Worm (Caenorhabditis elegans) whole organism, midembryonic: ENCODE data around the gene R05A10.8.

Source experiments
- T22C8.4 ChIP-seq: fragments of 200-800 bp; sonication (Bioruptor generic); IDR thresholded peaks from 2 replicates; pipeline ENCODE4 v1.3.6; 2022; ENCODE audit warnings: missing genetic modification characterization, missing compliant biosample characterization
- cog-1 ChIP-seq: sonication (generic microtip); optimal IDR thresholded peaks from 2 replicates; lab custom pipeline; 2016; ENCODE audit warnings: missing genetic modification characterization, missing compliant biosample characterization
- flt-1 ChIP-seq: fragments of 200-800 bp; sonication (Bioruptor generic); IDR thresholded peaks from 2 replicates; pipeline ENCODE4 v1.3.6; 2022; ENCODE audit warnings: missing genetic modification characterization, missing compliant biosample characterization
- klf-2 ChIP-seq: fragments of 200-800 bp; sonication (Bioruptor generic); conservative IDR thresholded peaks from 2 replicates; pipeline ENCODE4 v1.3.6; 2022; ENCODE audit warnings: missing genetic modification reagents, missing genetic modification characterization, missing compliant biosample characterization
- med-1 ChIP-seq: sonication (generic microtip); optimal IDR thresholded peaks from 2 replicates; lab custom pipeline; 2017; ENCODE audit warnings: missing genetic modification characterization, mild to moderate bottlenecking, missing compliant biosample characterization, antibody characterized with exemption, missing genetic modification reagents; ENCODE audit not compliant: insufficient read depth
- ref-1 ChIP-seq: fragments of 200-800 bp; sonication (Bioruptor generic); conservative IDR thresholded peaks from 2 replicates; pipeline ENCODE4 v1.3.6; 2022; ENCODE audit warnings: missing genetic modification reagents, missing genetic modification characterization, missing compliant biosample characterization
- tab-1 ChIP-seq: fragments of 200-800 bp; sonication (Bioruptor generic); IDR thresholded peaks from 2 replicates; pipeline ENCODE4 v1.3.6; 2022; ENCODE audit warnings: missing genetic modification characterization, missing compliant biosample characterization
- ztf-23 ChIP-seq: fragments of 200-800 bp; sonication (Bioruptor generic); IDR thresholded peaks from 2 replicates; pipeline ENCODE4 v1.3.6; 2022; ENCODE audit warnings: missing genetic modification reagents, missing genetic modification characterization, missing compliant biosample characterization
- ztf-29 ChIP-seq: fragments of 200-800 bp; sonication (Bioruptor generic); IDR thresholded peaks from 2 replicates; pipeline ENCODE4 v1.3.6; 2022; ENCODE audit warnings: missing genetic modification reagents, missing genetic modification characterization, missing compliant biosample characterization

R05A10.8 gene

DNA sequence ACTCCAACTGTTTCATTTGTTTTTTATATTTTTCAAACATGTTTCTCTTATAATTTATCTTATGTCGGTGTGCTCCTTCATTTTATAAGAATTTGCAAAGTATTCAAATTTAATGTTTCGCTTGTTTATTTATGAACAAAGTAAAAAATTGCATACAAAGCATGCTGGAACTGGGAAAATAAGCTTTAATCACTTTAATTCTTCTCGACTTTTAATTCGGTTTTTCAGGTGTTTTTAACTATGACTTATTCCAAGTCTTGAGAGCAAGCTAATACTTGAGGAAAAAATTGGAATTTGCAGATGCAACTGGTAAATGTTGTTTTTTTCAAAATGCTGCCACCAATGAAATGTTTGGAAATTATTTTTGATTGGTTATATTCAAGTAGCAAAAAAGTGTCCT, 26.2 kb downstream of the R05A10.8 start, which contains the start of gene srz-59:
TSS of gene srz-59 (plus strand) at position 301 of the 400 bp plus-strand sequence.
- TF ChIP-seq ref-1 (GFP tag; lab: Robert Waterston, UW) (no peak), cog-1 (tag; lab: Kevin White, UChicago) (no peak), flt-1 (GFP tag; lab: Robert Waterston, UW) (no peak), ztf-29 (GFP tag; lab: Robert Waterston, UW) (no peak), med-1 (GFP tag; lab: Kevin White, UChicago) (no peak), tab-1 (no peak), klf-2 (GFP tag; lab: Robert Waterston, UW) (no peak), T22C8.4 (GFP tag; lab: Robert Waterston, UW) (no peak), ztf-23 (GFP tag; lab: Robert Waterston, UW) (no peak)

DNA sequence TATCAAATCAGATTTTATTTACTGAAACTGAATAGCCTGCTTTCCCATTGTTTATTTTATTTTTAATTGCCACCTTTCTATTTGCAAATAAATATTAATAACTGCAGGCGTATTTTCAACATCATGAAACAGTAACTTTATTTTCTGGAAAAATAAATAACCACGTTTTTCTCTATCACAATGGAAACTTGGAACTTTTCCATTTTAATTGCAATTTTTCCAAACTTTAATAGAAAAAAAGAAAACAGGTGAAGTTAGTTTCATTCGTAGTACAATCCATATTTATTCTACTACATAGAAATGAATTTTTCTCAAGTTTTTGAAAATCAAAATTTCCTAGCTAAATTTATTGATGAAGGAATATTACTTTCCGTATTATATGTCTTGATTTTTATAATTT, 28.9 kb downstream of the R05A10.8 start, which contains the start of gene srz-42:
TSS of gene srz-42 (plus strand) at position 301 of the 400 bp plus-strand sequence.
- TF ChIP-seq ztf-29 (GFP tag; lab: Robert Waterston, UW) (no peak), flt-1 (GFP tag; lab: Robert Waterston, UW) (no peak), ztf-23 (GFP tag; lab: Robert Waterston, UW) (no peak), med-1 (GFP tag; lab: Kevin White, UChicago) (no peak)

DNA sequence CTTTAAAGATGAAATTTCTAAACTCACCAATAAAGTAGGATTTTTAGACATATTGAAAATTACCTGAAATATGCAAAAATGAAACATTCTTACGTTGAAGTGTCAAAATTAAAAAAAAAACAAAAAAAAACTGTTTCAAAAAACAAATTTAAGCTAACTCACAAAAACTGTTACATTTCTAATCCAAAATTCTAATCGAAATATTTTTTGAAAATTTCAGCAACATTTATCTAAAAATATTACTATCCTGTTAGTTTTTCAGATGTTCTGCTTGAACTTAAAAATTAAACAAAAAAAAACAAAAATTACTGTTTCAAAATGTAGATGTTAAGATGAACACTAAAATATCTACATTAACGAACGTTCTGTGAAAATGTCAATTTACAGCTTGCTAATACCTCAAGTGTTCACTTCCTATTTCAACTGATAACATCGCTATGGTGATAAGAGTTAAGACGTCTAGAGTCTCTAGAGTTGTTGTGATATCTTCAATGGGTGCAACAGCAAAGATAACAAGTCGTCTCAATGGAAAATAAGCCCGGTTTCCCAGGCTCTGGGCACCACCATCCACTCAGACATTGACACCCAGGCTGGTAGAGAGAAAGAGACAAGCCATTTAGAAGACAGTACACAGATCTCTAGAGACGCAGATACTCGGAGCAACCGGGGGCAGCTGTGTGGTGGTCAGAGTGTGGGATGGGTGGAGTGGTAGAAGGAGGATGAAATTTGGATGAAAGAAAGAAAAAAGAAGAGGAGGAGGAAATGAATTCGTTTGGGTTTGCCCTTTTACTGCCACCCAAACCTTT, 30.0 kb downstream of the R05A10.8 start, which contains the start of gene H12I19.115:
TSS of gene H12I19.115 (minus strand) at position 51 of the 806 bp plus-strand sequence.
- TF ChIP-seq klf-2 (GFP tag; lab: Robert Waterston, UW) (no peak), ztf-29 (GFP tag; lab: Robert Waterston, UW) (no peak; the same call in 1 of the 2 replicates), tab-1 (no peak), ref-1 (GFP tag; lab: Robert Waterston, UW) (no peak), med-1 (GFP tag; lab: Kevin White, UChicago) (no peak), cog-1 (tag; lab: Kevin White, UChicago) (no peak), ztf-23 (GFP tag; lab: Robert Waterston, UW) (no peak), flt-1 (GFP tag; lab: Robert Waterston, UW) (no peak), T22C8.4 (GFP tag; lab: Robert Waterston, UW) (no peak)

DNA sequence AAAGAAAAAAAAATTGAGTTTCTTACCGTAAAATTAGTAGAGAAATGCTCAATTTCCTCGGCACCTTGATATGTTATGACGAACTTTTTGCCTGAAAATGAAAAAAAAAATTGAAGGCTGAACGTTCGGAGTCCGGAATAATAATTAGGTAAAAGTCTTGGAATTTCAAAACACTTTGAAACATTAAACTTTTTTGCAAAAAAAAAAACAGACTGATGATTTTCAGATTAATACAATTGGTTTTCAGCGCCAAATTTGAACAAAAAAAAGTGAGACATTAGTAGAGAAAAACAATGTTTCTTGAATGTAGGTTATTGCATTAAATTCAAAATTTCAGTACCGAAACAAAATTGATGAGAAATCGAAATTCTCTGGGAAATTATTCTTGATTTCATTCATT, 34.0 kb downstream of the R05A10.8 start, which contains the start of gene nkcc-1:
TSS of gene nkcc-1 (minus strand) at position 101 of the 400 bp plus-strand sequence.
- no peak for TF ChIP-seq tab-1
- TF ChIP-seq ztf-29 (GFP tag; lab: Robert Waterston, UW), result no peak
- no peak for TF ChIP-seq flt-1 (GFP tag; lab: Robert Waterston, UW)
- no peak for TF ChIP-seq ref-1 (GFP tag; lab: Robert Waterston, UW)
- no peak for TF ChIP-seq cog-1 (tag; lab: Kevin White, UChicago)
- no peak for TF ChIP-seq med-1 (GFP tag; lab: Kevin White, UChicago)
- TF ChIP-seq ztf-23 (GFP tag; lab: Robert Waterston, UW), result no peak
- TF ChIP-seq klf-2 (GFP tag; lab: Robert Waterston, UW), result no peak
- TF ChIP-seq T22C8.4 (GFP tag; lab: Robert Waterston, UW), result no peak

DNA sequence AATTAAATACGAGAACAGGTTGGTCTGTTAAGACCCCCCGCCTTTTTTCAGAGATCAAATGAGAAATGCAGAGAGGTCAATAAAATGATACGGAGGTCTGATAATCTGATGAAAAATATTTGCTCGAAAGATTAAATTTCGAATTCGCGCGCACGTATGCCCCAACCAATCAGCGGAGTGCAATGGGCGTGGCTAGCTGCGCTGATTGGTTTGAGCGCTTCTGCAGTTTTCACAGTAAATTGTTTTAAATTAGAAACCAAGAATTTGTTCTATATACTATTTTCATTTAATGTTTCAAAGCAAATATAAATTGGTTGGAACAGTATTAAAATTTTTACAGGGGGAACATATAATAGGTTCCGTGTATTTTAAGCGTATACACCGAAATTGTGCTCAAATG, 38.7 kb downstream of the R05A10.8 start:
- TF ChIP-seq ztf-23 (GFP tag; lab: Robert Waterston, UW) (no peak), T22C8.4 (GFP tag; lab: Robert Waterston, UW) (no peak), med-1 (GFP tag; lab: Kevin White, UChicago) (no peak), tab-1 (no peak), ref-1 (GFP tag; lab: Robert Waterston, UW) (no peak), klf-2 (GFP tag; lab: Robert Waterston, UW) (no peak), ztf-29 (GFP tag; lab: Robert Waterston, UW) (no peak), cog-1 (tag; lab: Kevin White, UChicago) (no peak)

ce11 chrIV:14115556-14115955, 42.4 kb downstream of the R05A10.8 start:
- no peak for TF ChIP-seq flt-1 (GFP tag; lab: Robert Waterston, UW)
- TF ChIP-seq med-1 (GFP tag; lab: Kevin White, UChicago), result no peak
- TF ChIP-seq T22C8.4 (GFP tag; lab: Robert Waterston, UW), result no peak
- no peak for TF ChIP-seq cog-1 (tag; lab: Kevin White, UChicago)
- TF ChIP-seq ztf-23 (GFP tag; lab: Robert Waterston, UW), result no peak
- no peak for TF ChIP-seq klf-2 (GFP tag; lab: Robert Waterston, UW)
- no peak for TF ChIP-seq ztf-29 (GFP tag; lab: Robert Waterston, UW)
- TF ChIP-seq ref-1 (GFP tag; lab: Robert Waterston, UW), result no peak
- no peak for TF ChIP-seq tab-1

DNA sequence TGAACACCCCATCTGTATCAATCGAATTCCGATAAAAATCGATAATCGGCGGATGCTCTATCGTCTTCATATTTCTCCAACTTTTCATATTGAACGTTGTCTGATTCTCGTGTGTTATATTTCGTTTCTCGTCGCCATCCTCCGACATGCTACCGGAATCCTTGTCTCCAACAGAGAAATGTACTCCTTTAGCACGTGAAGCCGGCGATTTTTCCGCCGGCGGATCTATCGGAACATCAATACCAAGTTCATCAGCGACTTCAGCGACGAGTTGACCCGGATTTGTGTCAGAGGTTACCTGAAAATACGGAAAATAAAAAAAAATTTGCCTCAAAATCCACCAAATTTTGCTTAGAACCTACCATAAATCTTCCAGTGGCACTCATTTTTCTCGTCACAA, 42.9 kb downstream of the R05A10.8 start:
- no peak for TF ChIP-seq klf-2 (GFP tag; lab: Robert Waterston, UW)
- no peak for TF ChIP-seq med-1 (GFP tag; lab: Kevin White, UChicago)
- no peak for TF ChIP-seq flt-1 (GFP tag; lab: Robert Waterston, UW)
- no peak for TF ChIP-seq ref-1 (GFP tag; lab: Robert Waterston, UW)
- TF ChIP-seq cog-1 (tag; lab: Kevin White, UChicago), result no peak
- no peak for TF ChIP-seq ztf-23 (GFP tag; lab: Robert Waterston, UW)
- no peak for TF ChIP-seq T22C8.4 (GFP tag; lab: Robert Waterston, UW)
- no peak for TF ChIP-seq ztf-29 (GFP tag; lab: Robert Waterston, UW)
- TF ChIP-seq tab-1, result no peak

DNA sequence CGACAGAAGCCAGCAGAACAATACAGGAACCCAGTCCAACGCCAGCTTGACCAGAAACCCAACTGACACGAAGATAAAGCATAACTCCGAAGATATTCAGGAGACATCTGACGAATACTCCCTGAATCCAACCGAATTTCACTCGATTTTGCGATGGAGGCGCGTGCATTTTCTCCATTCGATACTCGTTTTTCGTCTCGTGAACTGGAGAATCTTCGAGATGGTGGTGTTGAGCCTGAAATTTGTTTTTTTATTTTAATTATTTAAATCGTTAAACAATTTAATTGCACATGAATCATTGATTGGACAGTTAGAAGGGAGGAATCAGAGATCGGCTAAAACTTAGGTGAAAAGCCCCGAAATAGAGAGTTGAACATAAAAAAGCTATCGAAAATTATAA, 43.6 kb downstream of the R05A10.8 start:
- TF ChIP-seq med-1 (GFP tag; lab: Kevin White, UChicago), result no peak
- TF ChIP-seq flt-1 (GFP tag; lab: Robert Waterston, UW), result no peak
- TF ChIP-seq ref-1 (GFP tag; lab: Robert Waterston, UW), result no peak
- TF ChIP-seq T22C8.4 (GFP tag; lab: Robert Waterston, UW), result no peak
- TF ChIP-seq cog-1 (tag; lab: Kevin White, UChicago), result no peak
- TF ChIP-seq ztf-29 (GFP tag; lab: Robert Waterston, UW), result no peak
- no peak for TF ChIP-seq tab-1
- TF ChIP-seq klf-2 (GFP tag; lab: Robert Waterston, UW), result no peak
- no peak for TF ChIP-seq ztf-23 (GFP tag; lab: Robert Waterston, UW)
